Worm (Caenorhabditis elegans) whole organism, L4/young adult: ENCODE measurements around the gene C33E10.1.
"Not testable (repeated sequence)": the region's sequence is repeated elsewhere in the genome, so short reads cannot be mapped to it uniquely, and the experiment has no call there.

ENCODE experiments used
- W03F9.2 ChIP-seq: fragments of 150-350 bp; optimal IDR thresholded peaks from 2 replicates; lab custom pipeline; 2014; ENCODE audit warnings: missing biosample characterization, missing genetic modification characterization
- dao-5 ChIP-seq: sonication (generic microtip); optimal IDR thresholded peaks from 2 replicates; lab custom pipeline; 2016; ENCODE audit warnings: missing genotype, missing genetic modification characterization, moderate library complexity, missing compliant biosample characterization
- him-1 ChIP-seq: sonication (generic microtip); optimal IDR thresholded peaks from 2 replicates; lab custom pipeline; 2016; ENCODE audit warnings: missing genotype, missing genetic modification reagents, missing genetic modification characterization, missing compliant biosample characterization

C33E10.1 gene

DNA sequence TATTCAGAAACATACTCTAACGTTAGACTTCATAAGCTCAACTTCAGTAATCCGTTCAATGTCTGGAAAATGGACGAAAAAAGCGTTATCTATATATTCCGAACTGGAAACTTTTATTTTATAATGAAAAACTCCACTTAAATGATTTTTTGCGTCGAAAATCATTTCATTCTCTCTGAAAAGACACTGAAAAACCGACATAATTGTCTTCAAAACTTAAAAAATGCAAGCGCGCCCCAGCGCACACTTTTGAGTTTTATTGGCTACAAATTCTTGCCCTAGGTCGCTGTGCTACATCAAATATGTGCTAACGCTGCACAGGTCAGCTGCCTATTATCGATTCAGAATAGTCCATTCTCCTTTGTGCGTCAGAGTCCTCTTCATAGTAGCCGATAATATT, at the start of gene C33E10.1:
Gene C33E10.1, plus strand, starts transcription at position 301 of the 400 bp plus-strand sequence.
- not testable (repeated sequence) for TF ChIP-seq dao-5, him-1, W03F9.2 (tag; lab: Kevin White, UChicago)

ce11 chrX:17255750-17256149, 49.3 kb upstream of the C33E10.1 start:
- peak; percentile 19 for TF ChIP-seq W03F9.2 (tag; lab: Kevin White, UChicago)

ce11 chrX:17256769-17257168, 48.3 kb upstream of the C33E10.1 start, which contains the start of gene Y40C7B.4:
Gene Y40C7B.4 (minus strand): TSS chrX:17256787.
- TF ChIP-seq dao-5 (tag; lab: Kevin White, UChicago): no peak
- no peak for TF ChIP-seq him-1 (tag; lab: Kevin White, UChicago)
- no peak for TF ChIP-seq W03F9.2 (tag; lab: Kevin White, UChicago)

ce11 chrX:17288378-17288777, 16.6 kb upstream of the C33E10.1 start:
- TF ChIP-seq him-1 (tag; lab: Kevin White, UChicago): no peak
- TF ChIP-seq W03F9.2 (tag; lab: Kevin White, UChicago): no peak

DNA sequence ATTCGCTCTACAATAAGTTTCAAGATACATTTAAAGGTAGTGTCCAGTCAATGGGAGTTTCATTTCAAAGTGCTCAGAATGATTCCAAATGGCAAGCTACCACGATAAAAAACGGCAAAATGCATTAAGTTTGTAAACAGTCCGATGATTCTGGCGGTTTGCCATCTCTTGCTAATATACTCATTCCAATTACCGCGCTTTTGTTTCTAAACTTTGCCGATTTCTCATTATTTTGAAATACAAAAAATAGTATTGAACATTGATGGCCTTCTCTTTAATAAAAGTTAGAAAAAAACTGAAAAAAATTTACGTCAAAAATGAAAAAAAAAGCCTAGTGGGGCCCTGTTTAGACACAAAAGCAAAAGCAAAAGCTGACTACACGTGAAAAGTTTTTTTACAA, 11.0 kb upstream of the C33E10.1 start:
- TF ChIP-seq him-1 (tag; lab: Kevin White, UChicago) (no peak), W03F9.2 (tag; lab: Kevin White, UChicago) (no peak)

DNA sequence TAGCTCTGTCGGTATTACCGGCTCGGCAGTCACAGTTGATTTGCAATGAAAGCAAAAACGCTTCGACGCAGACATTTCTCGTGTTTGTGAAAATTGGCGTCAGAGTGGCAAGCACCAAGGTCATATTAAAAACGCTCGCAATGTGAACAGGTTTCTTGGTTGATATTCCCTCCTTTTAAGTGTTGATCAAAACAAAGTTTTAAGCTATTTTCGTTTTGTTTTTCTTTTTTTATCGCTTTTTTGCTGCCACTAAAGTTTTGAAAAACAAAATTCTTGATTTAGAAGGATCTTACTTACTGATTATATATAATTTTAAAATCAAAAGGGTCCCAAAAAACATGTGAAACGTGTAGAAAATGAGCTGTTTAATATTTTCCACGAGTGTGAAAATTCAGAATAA, 10.3 kb upstream of the C33E10.1 start, which contains the start of gene C33E10.8:
Gene C33E10.8, minus strand, starts transcription at position 101 of the 400 bp plus-strand sequence.
- TF ChIP-seq dao-5 (tag; lab: Kevin White, UChicago) (no peak), W03F9.2 (tag; lab: Kevin White, UChicago) (no peak), him-1 (tag; lab: Kevin White, UChicago) (no peak)

ce11 chrX:17297408-17297807, 7.6 kb upstream of the C33E10.1 start:
- no peak for TF ChIP-seq W03F9.2 (tag; lab: Kevin White, UChicago)
- no peak for TF ChIP-seq dao-5 (tag; lab: Kevin White, UChicago)
- TF ChIP-seq him-1 (tag; lab: Kevin White, UChicago): no peak

ce11 chrX:17300735-17301134, 4.3 kb upstream of the C33E10.1 start:
- TF ChIP-seq dao-5 (tag; lab: Kevin White, UChicago): no peak
- TF ChIP-seq him-1 (tag; lab: Kevin White, UChicago): no peak
- TF ChIP-seq W03F9.2 (tag; lab: Kevin White, UChicago): no peak

- TF ChIP-seq him-1 (tag; lab: Kevin White, UChicago) (no peak), W03F9.2 (tag; lab: Kevin White, UChicago) (no peak), dao-5 (tag; lab: Kevin White, UChicago) (no peak)
Observed at ce11 chrX:17301900-17302299, 3.1 kb upstream of the C33E10.1 start, which contains the start of gene C33E10.10. Gene C33E10.10 (minus strand): TSS chrX:17302000.

DNA sequence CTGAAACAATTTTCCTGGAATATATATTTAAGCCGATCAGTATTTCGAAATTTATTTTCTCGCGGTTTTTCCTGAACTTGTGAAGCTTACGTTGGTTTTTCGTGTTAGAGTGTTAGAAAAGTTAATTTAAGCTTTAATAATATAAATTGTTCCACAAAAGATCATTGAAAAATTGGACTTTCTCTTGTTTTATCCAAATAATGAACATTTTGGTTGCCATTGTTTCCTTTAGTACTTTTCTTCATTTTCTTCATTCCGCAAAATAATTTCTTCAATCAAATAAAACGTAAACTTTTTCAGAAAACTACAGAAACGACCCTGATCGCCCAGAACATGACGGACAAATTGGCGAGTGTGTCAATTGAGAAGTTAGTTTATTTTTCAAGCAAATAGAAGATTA, 2.6 kb upstream of the C33E10.1 start, which contains the start of gene fbxa-120:
Gene fbxa-120, plus strand, starts transcription at position 301 of the 400 bp plus-strand sequence.
- TF ChIP-seq him-1 (tag; lab: Kevin White, UChicago) (no peak), W03F9.2 (tag; lab: Kevin White, UChicago) (no peak), dao-5 (tag; lab: Kevin White, UChicago) (no peak)

- TF ChIP-seq W03F9.2, him-1, dao-5 (tag; lab: Kevin White, UChicago): not testable (repeated sequence)
Observed at ce11 chrX:17310730-17311312, 5.8 kb downstream of the C33E10.1 start, which contains the start of gene C53C11.4. Gene C53C11.4 (plus strand): TSS chrX:17310908.

ce11 chrX:17314948-17315347, 9.9 kb downstream of the C33E10.1 start:
- TF ChIP-seq him-1 (tag; lab: Kevin White, UChicago): peak; percentile 64
- no peak for TF ChIP-seq W03F9.2 (tag; lab: Kevin White, UChicago)
- TF ChIP-seq dao-5 (tag; lab: Kevin White, UChicago): no peak

DNA sequence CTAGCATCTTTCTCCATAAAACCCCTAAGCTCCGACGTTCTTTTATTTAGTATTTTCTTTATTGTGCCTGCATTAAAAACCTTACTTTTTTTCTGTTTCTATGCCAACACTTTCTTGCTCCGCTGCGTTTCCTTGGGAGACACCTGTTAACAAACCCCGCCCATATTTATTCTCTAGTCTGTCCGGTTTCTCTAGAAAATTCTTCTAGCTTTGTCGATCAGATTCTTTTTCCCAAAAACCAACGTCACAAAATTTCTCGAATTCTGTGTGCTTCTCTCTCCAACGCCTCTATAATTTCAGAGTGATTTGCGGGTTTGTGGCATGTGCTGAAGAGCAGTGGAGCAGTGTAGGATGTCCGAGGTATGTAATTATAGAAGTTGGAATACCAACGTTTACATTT, 13.3 kb downstream of the C33E10.1 start, which contains the start of gene ptr-5:
Gene ptr-5, plus strand, starts transcription at position 301 of the 400 bp plus-strand sequence.
- TF ChIP-seq W03F9.2 (tag; lab: Kevin White, UChicago) (no peak), dao-5 (tag; lab: Kevin White, UChicago) (no peak), him-1 (tag; lab: Kevin White, UChicago) (no peak)

- no peak for TF ChIP-seq him-1 (tag; lab: Kevin White, UChicago)
- TF ChIP-seq dao-5 (tag; lab: Kevin White, UChicago): no peak
- TF ChIP-seq W03F9.2 (tag; lab: Kevin White, UChicago): no peak
Observed at ce11 chrX:17320572-17320971, 15.6 kb downstream of the C33E10.1 start.
